Fruit fly (Drosophila melanogaster): ENCODE measurements around the gene ValRS-m.

DNA sequence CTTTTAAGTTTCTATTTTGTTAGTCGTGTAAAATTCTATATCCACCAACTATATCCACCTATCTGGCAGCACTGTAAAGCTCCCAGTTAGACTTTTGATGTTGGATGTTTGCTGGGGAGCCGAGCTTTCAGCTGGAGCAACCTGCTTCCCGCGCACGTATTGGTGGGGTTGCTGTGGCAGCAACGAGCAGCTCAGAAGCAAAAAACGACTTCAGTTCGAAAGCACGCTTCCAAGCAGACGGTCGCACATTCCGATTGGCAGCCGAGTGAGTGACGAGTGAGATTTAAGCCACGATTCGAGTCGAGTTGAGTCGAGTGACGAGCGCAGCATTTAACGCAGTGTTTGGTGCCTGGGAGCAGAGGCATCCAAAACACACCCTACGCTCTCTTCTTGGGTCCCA is 52.2 kb downstream of the ValRS-m start, which contains the start of the genes Tsp66E and mfr:
- TF ChIP-seq CG8478 (optimal IDR thresholded peaks at IDR 0.05) (no peak), CTCF (optimal IDR thresholded peaks at IDR 0.05) (no peak)
